Worm (Caenorhabditis elegans) whole organism, young adult: ENCODE measurements around the gene C07H6.9.

Experiments used
- B0035.1 ChIP-seq: sonication (generic microtip); optimal IDR thresholded peaks from 2 replicates; lab custom pipeline; 2016; ENCODE audit warnings: missing genetic modification characterization, mild to moderate bottlenecking, missing compliant biosample characterization, missing genotype, missing genetic modification reagents
- B0261.1 ChIP-seq: sonication (generic microtip); optimal IDR thresholded peaks from 2 replicates; lab custom pipeline; 2016; ENCODE audit warnings: mild to moderate bottlenecking, missing genetic modification characterization, moderate library complexity, missing compliant biosample characterization
- D2030.7 ChIP-seq: fragments of 200-800 bp; sonication (Bioruptor generic); IDR thresholded peaks from 2 replicates; pipeline ENCODE4 v1.3.6; 2022; ENCODE audit warnings: missing genetic modification reagents, missing genetic modification characterization, missing compliant biosample characterization
- F10E7.11 ChIP-seq: sonication (generic microtip); optimal IDR thresholded peaks from 2 replicates; lab custom pipeline; 2017; ENCODE audit warnings: mild to moderate bottlenecking, missing genetic modification characterization, moderate library complexity, missing compliant biosample characterization
- F33H1.4 ChIP-seq: fragments of 200-800 bp; sonication (Bioruptor generic); IDR thresholded peaks from 2 replicates; pipeline ENCODE4 v1.3.6; 2022; ENCODE audit warnings: missing genetic modification reagents, missing genetic modification characterization, missing compliant biosample characterization
- F37B4.10 ChIP-seq: fragments of 200-800 bp; sonication (Bioruptor generic); IDR thresholded peaks from 2 replicates; pipeline ENCODE4 v1.3.6; 2022; ENCODE audit warnings: missing genetic modification characterization, missing compliant biosample characterization
- F49E8.2 ChIP-seq: sonication (generic microtip); optimal IDR thresholded peaks from 3 replicates; lab custom pipeline; 2017; ENCODE audit warnings: missing genetic modification characterization, mild to moderate bottlenecking, missing compliant biosample characterization, antibody characterized with exemption, moderate library complexity; ENCODE audit not compliant: insufficient read depth
- F52B5.7 ChIP-seq: sonication (generic microtip); optimal IDR thresholded peaks from 2 replicates; lab custom pipeline; 2016; ENCODE audit warnings: mild to moderate bottlenecking, missing genetic modification characterization, missing compliant biosample characterization
- F55B11.4 ChIP-seq: sonication (generic microtip); optimal IDR thresholded peaks from 2 replicates; lab custom pipeline; 2016; ENCODE audit warnings: missing compliant biosample characterization, missing genetic modification characterization, borderline replicate concordance; ENCODE audit not compliant: insufficient read depth
- K11D2.4 ChIP-seq: fragments of 200-800 bp; sonication (Bioruptor generic); IDR thresholded peaks from 2 replicates; pipeline ENCODE4 v1.3.6; 2022; ENCODE audit warnings: missing genetic modification reagents, missing genetic modification characterization, missing compliant biosample characterization
- Y56A3A.18 ChIP-seq: fragments of 200-800 bp; sonication (Bioruptor generic); IDR thresholded peaks from 2 replicates; pipeline ENCODE4 v1.3.6; 2022; ENCODE audit warnings: missing genetic modification reagents, missing genetic modification characterization, missing compliant biosample characterization
- Y79H2A.3 ChIP-seq: fragments of 200-800 bp; sonication (Bioruptor generic); conservative IDR thresholded peaks from 2 replicates; pipeline ENCODE4 v1.3.6; 2022; ENCODE audit warnings: missing genetic modification reagents, missing genetic modification characterization, missing compliant biosample characterization
- ama-1 ChIP-seq, 3 experiments: fragments of 150-350 bp in 1 of 3; sonication (generic microtip) in 2 of 3; optimal IDR thresholded peaks; 2 replicates each; lab custom pipeline; 2014 to 2018; ENCODE audit warnings: missing biosample characterization in 2 of 3, missing genetic modification characterization in 2 of 3, missing genetic modification reagents in 2 of 3
- aptf-2 ChIP-seq: fragments of 200-800 bp; sonication (Bioruptor generic); conservative IDR thresholded peaks from 2 replicates; pipeline ENCODE4 v1.3.6; 2022; ENCODE audit warnings: missing genetic modification reagents, missing genetic modification characterization, missing compliant biosample characterization
- aptf-3 ChIP-seq: fragments of 200-800 bp; sonication (Bioruptor generic); IDR thresholded peaks from 2 replicates; pipeline ENCODE4 v1.3.6; 2022; ENCODE audit warnings: missing genetic modification characterization, missing compliant biosample characterization
- atf-7 ChIP-seq: sonication (generic microtip); optimal IDR thresholded peaks from 2 replicates; lab custom pipeline; 2017; ENCODE audit warnings: mild to moderate bottlenecking, missing genetic modification characterization, missing compliant biosample characterization
- attf-3 ChIP-seq: fragments of 200-800 bp; sonication (Bioruptor generic); conservative IDR thresholded peaks from 2 replicates; pipeline ENCODE4 v1.3.6; 2022; ENCODE audit warnings: missing genetic modification reagents, missing genetic modification characterization, missing compliant biosample characterization
- attf-6 ChIP-seq: fragments of 200-800 bp; sonication (Bioruptor generic); IDR thresholded peaks from 2 replicates; pipeline ENCODE4 v1.3.6; 2022; ENCODE audit warnings: missing genetic modification reagents, missing genetic modification characterization, missing compliant biosample characterization
- bed-1 ChIP-seq: fragments of 200-800 bp; sonication (Bioruptor generic); IDR thresholded peaks from 2 replicates; pipeline ENCODE4 v1.3.6; 2022; ENCODE audit warnings: missing genetic modification reagents, missing genetic modification characterization, missing compliant biosample characterization
- cebp-2 ChIP-seq: fragments of 200-800 bp; sonication (Bioruptor generic); IDR thresholded peaks from 2 replicates; pipeline ENCODE4 v1.3.6; 2022; ENCODE audit warnings: missing genetic modification characterization, missing compliant biosample characterization
- ceh-100 ChIP-seq: fragments of 200-800 bp; sonication (Bioruptor generic); IDR thresholded peaks from 2 replicates; pipeline ENCODE4 v1.3.6; 2022; ENCODE audit warnings: missing genetic modification reagents, missing genetic modification characterization, missing compliant biosample characterization
- ceh-27 ChIP-seq: fragments of 200-800 bp; sonication (Bioruptor generic); optimal IDR thresholded peaks from 2 replicates; lab custom pipeline; 2018; ENCODE audit warnings: mild to moderate bottlenecking, missing genetic modification characterization, moderate library complexity, missing compliant biosample characterization
- die-1 ChIP-seq: sonication (generic microtip); optimal IDR thresholded peaks from 2 replicates; lab custom pipeline; 2016; ENCODE audit warnings: missing genotype, mild to moderate bottlenecking, missing genetic modification characterization, missing compliant biosample characterization
- dox-1 ChIP-seq: fragments of 200-800 bp; sonication (Bioruptor generic); IDR thresholded peaks from 2 replicates; pipeline ENCODE4 v1.3.6; 2022; ENCODE audit warnings: missing genetic modification reagents, missing genetic modification characterization, missing compliant biosample characterization
- dpff-1 ChIP-seq: sonication (generic microtip); optimal IDR thresholded peaks from 2 replicates; lab custom pipeline; 2017; ENCODE audit warnings: mild to moderate bottlenecking, missing genetic modification characterization, missing compliant biosample characterization
- egl-44 ChIP-seq: fragments of 200-800 bp; sonication (Bioruptor generic); IDR thresholded peaks from 2 replicates; pipeline ENCODE4 v1.3.6; 2022; ENCODE audit warnings: missing genetic modification reagents, missing genetic modification characterization, missing compliant biosample characterization
- fkh-3 ChIP-seq: sonication (generic microtip); optimal IDR thresholded peaks from 2 replicates; lab custom pipeline; 2016; ENCODE audit warnings: mild to moderate bottlenecking, missing genetic modification characterization, missing compliant biosample characterization
- gei-17 ChIP-seq: fragments of 200-800 bp; sonication (Bioruptor generic); optimal IDR thresholded peaks from 2 replicates; lab custom pipeline; 2018; ENCODE audit warnings: mild to moderate bottlenecking, missing genetic modification characterization, missing compliant biosample characterization
- hlh-26 ChIP-seq: fragments of 200-800 bp; sonication (Bioruptor generic); conservative IDR thresholded peaks from 2 replicates; pipeline ENCODE4 v1.3.6; 2022; ENCODE audit warnings: missing genetic modification reagents, missing genetic modification characterization, missing compliant biosample characterization
- hmg-1.2 ChIP-seq: fragments of 200-800 bp; sonication (Bioruptor generic); IDR thresholded peaks from 2 replicates; pipeline ENCODE4 v1.3.6; 2022; ENCODE audit warnings: missing genetic modification reagents, missing genetic modification characterization, missing compliant biosample characterization
- hrde-1 ChIP-seq: sonication (generic microtip); optimal IDR thresholded peaks from 2 replicates; lab custom pipeline; 2016; ENCODE audit warnings: missing genetic modification characterization, mild to moderate bottlenecking, missing compliant biosample characterization, moderate library complexity, missing genotype, missing genetic modification reagents, borderline replicate concordance
- lag-1 ChIP-seq: fragments of 200-800 bp; sonication (Bioruptor generic); IDR thresholded peaks from 2 replicates; pipeline ENCODE4 v1.3.6; 2022; ENCODE audit warnings: missing genetic modification reagents, missing genetic modification characterization, missing compliant biosample characterization
- let-526 ChIP-seq: fragments of 200-800 bp; sonication (Bioruptor generic); IDR thresholded peaks from 2 replicates; pipeline ENCODE4 v1.3.6; 2022; ENCODE audit warnings: missing genetic modification reagents, missing genetic modification characterization, missing compliant biosample characterization
- let-607 ChIP-seq, 2 experiments: fragments of 200-800 bp in 1 of 2; sonication (Bioruptor generic) in 1 of 2; sonication (generic microtip) in 1 of 2; optimal IDR thresholded peaks; 2 replicates each; lab custom pipeline; 2016 to 2018; ENCODE audit warnings: mild to moderate bottlenecking in 2 of 2, missing compliant biosample characterization in 2 of 2, missing genetic modification characterization in 2 of 2, moderate library complexity in 2 of 2, missing genotype in 1 of 2
- lin-40 ChIP-seq: sonication (generic microtip); optimal IDR thresholded peaks from 2 replicates; lab custom pipeline; 2016; ENCODE audit warnings: missing genetic modification characterization, mild to moderate bottlenecking, missing compliant biosample characterization, missing genotype, missing genetic modification reagents
- mes-4 ChIP-seq: sonication (generic microtip); optimal IDR thresholded peaks from 2 replicates; lab custom pipeline; 2016; ENCODE audit warnings: missing genotype, missing genetic modification characterization, missing compliant biosample characterization
- nfya-2 ChIP-seq: fragments of 200-800 bp; sonication (Bioruptor generic); IDR thresholded peaks from 2 replicates; pipeline ENCODE4 v1.3.6; 2022; ENCODE audit warnings: missing genetic modification reagents, missing genetic modification characterization, missing compliant biosample characterization
- nhr-120 ChIP-seq: fragments of 200-800 bp; sonication (Bioruptor generic); IDR thresholded peaks from 2 replicates; pipeline ENCODE4 v1.3.6; 2022; ENCODE audit warnings: missing genetic modification characterization, missing compliant biosample characterization
- nhr-80 ChIP-seq: sonication (generic microtip); optimal IDR thresholded peaks from 2 replicates; lab custom pipeline; 2016; ENCODE audit warnings: missing genetic modification characterization, missing compliant biosample characterization
- nhr-90 ChIP-seq: sonication (generic microtip); optimal IDR thresholded peaks from 2 replicates; lab custom pipeline; 2016; ENCODE audit warnings: missing genotype, mild to moderate bottlenecking, missing genetic modification characterization, missing compliant biosample characterization
- pha-4 ChIP-seq: fragments of 150-350 bp; sonication (generic microtip); optimal IDR thresholded peaks from 2 replicates; lab custom pipeline; 2014; ENCODE audit warnings: missing biosample characterization, missing genetic modification reagents, missing genetic modification characterization
- sdz-38 ChIP-seq: sonication (generic microtip); optimal IDR thresholded peaks from 2 replicates; lab custom pipeline; 2016; ENCODE audit warnings: missing genotype, missing genetic modification characterization, missing compliant biosample characterization
- sea-2 ChIP-seq: fragments of 200-800 bp; sonication (Bioruptor generic); IDR thresholded peaks from 2 replicates; pipeline ENCODE4 v1.3.6; 2022; ENCODE audit warnings: missing genetic modification characterization, missing compliant biosample characterization
- snpc-3.4 ChIP-seq: sonication (generic microtip); optimal IDR thresholded peaks from 2 replicates; lab custom pipeline; 2017; ENCODE audit warnings: missing genetic modification characterization, mild to moderate bottlenecking, missing compliant biosample characterization, antibody characterized with exemption, moderate library complexity, missing genotype, missing genetic modification reagents
- unc-130 ChIP-seq: sonication (generic microtip); optimal IDR thresholded peaks from 2 replicates; lab custom pipeline; 2016; ENCODE audit warnings: missing genetic modification reagents, missing genetic modification characterization, missing compliant biosample characterization
- zfh-2 ChIP-seq: fragments of 200-800 bp; sonication (Bioruptor generic); conservative IDR thresholded peaks from 2 replicates; pipeline ENCODE4 v1.3.6; 2022; ENCODE audit warnings: missing genetic modification reagents, missing genetic modification characterization, missing compliant biosample characterization
- ztf-18 ChIP-seq: sonication (generic microtip); optimal IDR thresholded peaks from 2 replicates; lab custom pipeline; 2016; ENCODE audit warnings: missing genotype, mild to moderate bottlenecking, missing genetic modification characterization, missing compliant biosample characterization
- ztf-22 ChIP-seq: fragments of 200-800 bp; sonication (Bioruptor generic); optimal IDR thresholded peaks from 2 replicates; lab custom pipeline; 2018; ENCODE audit warnings: mild to moderate bottlenecking, missing genetic modification characterization, moderate library complexity, missing compliant biosample characterization

Gene C07H6.9

ce11 chrIII:7495616-7496146, 3.6 kb downstream of the C07H6.9 start (continued):
- TF ChIP-seq K11D2.4 (GFP tag; lab: Robert Waterston, UW) = no peak
- no peak for TF ChIP-seq B0035.1 (tag; lab: Kevin White, UChicago)
- 0 out of 2 replicates have a peak, but pooled peaks have one; percentile 45 for TF ChIP-seq aptf-3
- peak; percentile 33 for TF ChIP-seq die-1
- TF ChIP-seq Y56A3A.18 = 0 out of 2 replicates have a peak, but pooled peaks have one; percentile 10
- no peak for TF ChIP-seq sea-2 (GFP tag; lab: Robert Waterston, UW)
- TF ChIP-seq aptf-2 (GFP tag; lab: Robert Waterston, UW) = no peak
- TF ChIP-seq lin-40 (tag; lab: Kevin White, UChicago) = no peak
- no peak for TF ChIP-seq dox-1
- no peak for TF ChIP-seq unc-130 (GFP tag; lab: Kevin White, UChicago)
- TF ChIP-seq F33H1.4 = no peak
- TF ChIP-seq hlh-26 (GFP tag; lab: Robert Waterston, UW) = no peak
- TF ChIP-seq snpc-3.4 (tag; lab: Kevin White, UChicago) = no peak
- TF ChIP-seq bed-1 = no peak
- TF ChIP-seq pha-4 (tag; lab: Kevin White, UChicago) = no peak
- TF ChIP-seq gei-17 (GFP tag; lab: Kevin White, UChicago) = no peak
- no peak for TF ChIP-seq nhr-120 (GFP tag; lab: Robert Waterston, UW)
- no peak for TF ChIP-seq nfya-2
- no peak for TF ChIP-seq D2030.7 (GFP tag; lab: Robert Waterston, UW)
- TF ChIP-seq let-607 (tag; optimal IDR thresholded peaks at IDR 0.05; lab: Kevin White, UChicago) = no peak
- TF ChIP-seq F52B5.7 (tag; lab: Kevin White, UChicago) = no peak
- no peak for TF ChIP-seq atf-7 (tag; lab: Kevin White, UChicago)
- TF ChIP-seq attf-3 = no peak
- no peak for TF ChIP-seq B0261.1
- no peak for TF ChIP-seq F37B4.10 (GFP tag; lab: Robert Waterston, UW)
- no peak for TF ChIP-seq cebp-2 (GFP tag; lab: Robert Waterston, UW)
- TF ChIP-seq attf-6 = peak; percentile 42; the same call in 1 of the 2 replicates
- TF ChIP-seq ceh-27 (GFP tag; lab: Kevin White, UChicago) = no peak
- 0 out of 2 replicates have a peak, but pooled peaks have one; percentile 20 for TF ChIP-seq lag-1 (GFP tag; lab: Robert Waterston, UW)
- TF ChIP-seq egl-44 (GFP tag; lab: Robert Waterston, UW) = no peak
- no peak for TF ChIP-seq F10E7.11 (tag; lab: Kevin White, UChicago)
- TF ChIP-seq nhr-90 (tag; lab: Kevin White, UChicago) = no peak
- no peak for TF ChIP-seq ztf-22 (GFP tag; lab: Kevin White, UChicago)
- TF ChIP-seq hmg-1.2 (GFP tag; lab: Robert Waterston, UW) = no peak; the same call in 1 of the 2 replicates
- no peak for TF ChIP-seq F55B11.4 (tag; lab: Kevin White, UChicago)
- TF ChIP-seq mes-4 = no peak
- TF ChIP-seq sdz-38 (tag; lab: Kevin White, UChicago) = no peak
- TF ChIP-seq zfh-2 = no peak
- no peak for TF ChIP-seq let-526 (GFP tag; lab: Robert Waterston, UW)
- TF ChIP-seq ama-1 (optimal IDR thresholded peaks at IDR 0.05; lab: Kevin White, UChicago) = no peak
- TF ChIP-seq ama-1 (GFP tag; optimal IDR thresholded peaks at IDR 0.05; lab: Kevin White, UChicago) = peak in 1 of 2 experiments; percentile 11
- TF ChIP-seq Y79H2A.3 (GFP tag; lab: Robert Waterston, UW) = no peak
- no peak for TF ChIP-seq dpff-1 (tag; lab: Kevin White, UChicago)
- no peak for TF ChIP-seq fkh-3 (tag; lab: Kevin White, UChicago)
- TF ChIP-seq hrde-1 (tag; lab: Kevin White, UChicago) = no peak
- no peak for TF ChIP-seq ceh-100 (GFP tag; lab: Robert Waterston, UW)
- peak; percentile 49 for TF ChIP-seq ztf-18 (tag; lab: Kevin White, UChicago)
- peak; percentile 74 for TF ChIP-seq F49E8.2 (tag; lab: Kevin White, UChicago)
- TF ChIP-seq nhr-80 (tag; lab: Kevin White, UChicago) = no peak
